Worm (Caenorhabditis elegans): ENCODE results near the gene gtf-2H4.

ce11 chrIV:15475829-15476228 lies 22.8 kb upstream of the gtf-2H4 start:
- TF ChIP-seq ref-1 (GFP tag; conservative IDR thresholded peaks at IDR 0.05) (no peak), ztf-23 (GFP tag; IDR thresholded peaks at IDR 0.05) (no peak), med-1 (GFP tag; optimal IDR thresholded peaks at IDR 0.05; ENCODE audit: insufficient read depth) (no peak), T22C8.4 (GFP tag; IDR thresholded peaks at IDR 0.05) (peak; percentile 66), klf-2 (GFP tag; conservative IDR thresholded peaks at IDR 0.05) (no peak), cog-1 (tag; optimal IDR thresholded peaks at IDR 0.05) (no peak)

Measured in whole organism, midembryonic.